Fruit fly (Drosophila melanogaster) whole organism, embryonic: ENCODE data around the gene CG4452.

Experiments
- ATbp ChIP-seq: fragments of 200-800 bp; sonication (Bioruptor generic); optimal IDR thresholded peaks from 2 replicates; lab custom pipeline; 2017; ENCODE audit warnings: missing biosample characterization, mild to moderate bottlenecking, missing genetic modification characterization, missing genetic modification reagents
- Abd-B ChIP-seq: fragments of 200-800 bp; sonication (Bioruptor generic); optimal IDR thresholded peaks from 2 replicates; lab custom pipeline; 2018; ENCODE audit warnings: missing biosample characterization, mild to moderate bottlenecking, missing genetic modification characterization, moderate library complexity
- Adf1 ChIP-seq: fragments of 200-800 bp; sonication (Bioruptor generic); IDR thresholded peaks from 2 replicates; pipeline ENCODE4 v1.3.6; 2022; ENCODE audit warnings: missing biosample characterization, missing genetic modification characterization
- Atf3 ChIP-seq: fragments of 200-800 bp; sonication (Bioruptor generic); optimal IDR thresholded peaks from 3 replicates; lab custom pipeline; 2016; ENCODE audit warnings: missing biosample characterization, missing genetic modification characterization
- BEAF-32 ChIP-seq: fragments of 200-800 bp; sonication (Bioruptor generic); optimal IDR thresholded peaks from 3 replicates; lab custom pipeline; 2017; ENCODE audit warnings: missing biosample characterization, missing genetic modification characterization, mild to moderate bottlenecking, moderate library complexity, missing genetic modification reagents
- CG10366 ChIP-seq: fragments of 200-800 bp; sonication (Bioruptor generic); IDR thresholded peaks from 2 replicates; pipeline ENCODE4 v1.3.6; 2022; ENCODE audit warnings: missing biosample characterization, missing genetic modification characterization
- CG10431 ChIP-seq: fragments of 200-800 bp; sonication (Bioruptor generic); optimal IDR thresholded peaks from 3 replicates; lab custom pipeline; 2018; ENCODE audit warnings: missing biosample characterization, mild to moderate bottlenecking, missing genetic modification characterization
- CG11695 ChIP-seq: fragments of 200-800 bp; sonication (Bioruptor generic); IDR thresholded peaks from 3 replicates; pipeline ENCODE4 v1.3.6; 2022; ENCODE audit warnings: missing biosample characterization, missing genetic modification characterization
- CG12744 ChIP-seq: fragments of 200-800 bp; sonication (Bioruptor generic); optimal IDR thresholded peaks from 2 replicates; lab custom pipeline; 2016; ENCODE audit warnings: missing biosample characterization, missing genetic modification characterization
- CG13894 ChIP-seq: fragments of 200-800 bp; sonication (Bioruptor generic); optimal IDR thresholded peaks from 3 replicates; lab custom pipeline; 2018; ENCODE audit warnings: missing biosample characterization, mild to moderate bottlenecking, missing genetic modification characterization, moderate library complexity
- CG14014 ChIP-seq: fragments of 200-800 bp; sonication (Bioruptor generic); IDR thresholded peaks from 2 replicates; pipeline ENCODE4 v1.3.6; 2022; ENCODE audit warnings: missing biosample characterization, missing genetic modification characterization
- CG14965 ChIP-seq: fragments of 200-800 bp; sonication (Bioruptor generic); optimal IDR thresholded peaks from 2 replicates; lab custom pipeline; 2016; ENCODE audit warnings: missing biosample characterization, missing genetic modification characterization, borderline replicate concordance
- CG1647 ChIP-seq: fragments of 200-800 bp; sonication (Bioruptor generic); optimal IDR thresholded peaks from 3 replicates; lab custom pipeline; 2016; ENCODE audit warnings: missing biosample characterization, missing genetic modification characterization
- CG17612 ChIP-seq: fragments of 200-800 bp; sonication (Bioruptor generic); IDR thresholded peaks from 2 replicates; pipeline ENCODE4 v1.3.6; 2022; ENCODE audit warnings: missing biosample characterization, missing genetic modification characterization
- CG17802 ChIP-seq: fragments of 200-800 bp; sonication (Bioruptor generic); optimal IDR thresholded peaks from 2 replicates; lab custom pipeline; 2018; ENCODE audit warnings: missing biosample characterization, mild to moderate bottlenecking, missing genetic modification characterization, moderate library complexity
- CG18764 ChIP-seq: fragments of 200-800 bp; sonication (Bioruptor generic); optimal IDR thresholded peaks from 3 replicates; lab custom pipeline; 2016; ENCODE audit warnings: missing biosample characterization, missing genetic modification characterization
- CG2129 ChIP-seq: fragments of 200-800 bp; sonication (Bioruptor generic); IDR thresholded peaks from 2 replicates; pipeline ENCODE4 v1.3.6; 2022; ENCODE audit warnings: missing biosample characterization, missing genetic modification characterization; ENCODE audit not compliant: partially characterized antibody
- CG30020 ChIP-seq: fragments of 200-800 bp; optimal IDR thresholded peaks from 2 replicates; lab custom pipeline; 2019; ENCODE audit warnings: missing biosample characterization, mild to moderate bottlenecking, missing genetic modification characterization, moderate library complexity
- CG3838 ChIP-seq: fragments of 200-800 bp; sonication (Bioruptor generic); optimal IDR thresholded peaks from 3 replicates; lab custom pipeline; 2016; ENCODE audit warnings: missing biosample characterization, missing genetic modification characterization
- CG42726 ChIP-seq: fragments of 200-800 bp; sonication (Bioruptor generic); IDR thresholded peaks from 2 replicates; pipeline ENCODE4 v1.3.6; 2022; ENCODE audit warnings: missing biosample characterization, missing genetic modification characterization; ENCODE audit not compliant: partially characterized antibody
- CG6254 ChIP-seq: fragments of 200-800 bp; sonication (Bioruptor generic); optimal IDR thresholded peaks from 3 replicates; lab custom pipeline; 2017; ENCODE audit warnings: mild to moderate bottlenecking, missing biosample characterization, missing genetic modification reagents, missing genetic modification characterization
- CG6791 ChIP-seq: fragments of 200-800 bp; sonication (Bioruptor generic); IDR thresholded peaks from 3 replicates; pipeline ENCODE4 v1.3.6; 2022; ENCODE audit warnings: missing biosample characterization, missing genetic modification characterization; ENCODE audit not compliant: partially characterized antibody
- CG6854 ChIP-seq: fragments of 200-800 bp; sonication (Bioruptor generic); optimal IDR thresholded peaks from 3 replicates; lab custom pipeline; 2017; ENCODE audit warnings: missing biosample characterization, mild to moderate bottlenecking, missing genetic modification characterization
- CG7372 ChIP-seq: fragments of 200-800 bp; sonication (Bioruptor generic); IDR thresholded peaks from 2 replicates; pipeline ENCODE4 v1.3.6; 2022; ENCODE audit warnings: missing biosample characterization, missing genetic modification characterization
- CG7928 ChIP-seq: fragments of 200-800 bp; sonication (Bioruptor generic); optimal IDR thresholded peaks from 2 replicates; lab custom pipeline; 2017; ENCODE audit warnings: missing biosample characterization, mild to moderate bottlenecking, missing genetic modification characterization
- CG9932 ChIP-seq: fragments of 200-800 bp; sonication (Bioruptor generic); IDR thresholded peaks from 2 replicates; pipeline ENCODE4 v1.3.6; 2022; ENCODE audit warnings: missing biosample characterization, missing genetic modification characterization
- Hey ChIP-seq: fragments of 200-800 bp; sonication (Bioruptor generic); optimal IDR thresholded peaks from 3 replicates; lab custom pipeline; 2018; ENCODE audit warnings: missing biosample characterization, mild to moderate bottlenecking, missing genetic modification characterization
- Meics ChIP-seq: fragments of 200-800 bp; sonication (Bioruptor generic); optimal IDR thresholded peaks from 2 replicates; lab custom pipeline; 2017; ENCODE audit warnings: missing biosample characterization, mild to moderate bottlenecking, missing genetic modification characterization
- NfI ChIP-seq: fragments of 200-800 bp; sonication (Bioruptor generic); optimal IDR thresholded peaks from 3 replicates; lab custom pipeline; 2018; ENCODE audit warnings: missing biosample characterization, mild to moderate bottlenecking, missing genetic modification characterization, moderate library complexity
- PHDP ChIP-seq: fragments of 200-800 bp; sonication (Bioruptor generic); optimal IDR thresholded peaks from 3 replicates; lab custom pipeline; 2018; ENCODE audit warnings: missing biosample characterization, mild to moderate bottlenecking, missing genetic modification characterization, moderate library complexity
- Six4 ChIP-seq: fragments of 200-800 bp; sonication (Bioruptor generic); optimal IDR thresholded peaks from 2 replicates; lab custom pipeline; 2016; ENCODE audit warnings: missing biosample characterization, missing genetic modification characterization
- TFAM ChIP-seq: fragments of 200-800 bp; sonication (Bioruptor generic); optimal IDR thresholded peaks from 2 replicates; lab custom pipeline; 2017; ENCODE audit warnings: missing biosample characterization, missing genetic modification characterization, inconsistent platforms
- Usf ChIP-seq: fragments of 200-800 bp; sonication (Bioruptor generic); optimal IDR thresholded peaks from 2 replicates; lab custom pipeline; 2017; ENCODE audit warnings: missing genotype, missing biosample characterization, missing genetic modification characterization
- abd-A ChIP-seq: fragments of 200-800 bp; sonication (Bioruptor generic); optimal IDR thresholded peaks from 3 replicates; lab custom pipeline; 2019; ENCODE audit warnings: missing biosample characterization, mild to moderate bottlenecking, missing genetic modification characterization, moderate library complexity
- ara ChIP-seq: fragments of 200-800 bp; sonication (Bioruptor generic); IDR thresholded peaks from 2 replicates; pipeline ENCODE4 v1.3.6; 2022; ENCODE audit warnings: missing biosample characterization, missing genetic modification characterization
- ato ChIP-seq: fragments of 200-800 bp; sonication (Bioruptor generic); IDR thresholded peaks from 2 replicates; pipeline ENCODE4 v1.3.6; 2022; ENCODE audit warnings: missing biosample characterization, missing genetic modification characterization; ENCODE audit not compliant: partially characterized antibody
- caup ChIP-seq: fragments of 200-800 bp; sonication (Bioruptor generic); optimal IDR thresholded peaks from 3 replicates; lab custom pipeline; 2017; ENCODE audit warnings: missing biosample characterization, mild to moderate bottlenecking, missing genetic modification characterization, moderate library complexity; ENCODE audit not compliant: severe bottlenecking
- chinmo ChIP-seq: fragments of 200-800 bp; sonication (Bioruptor generic); IDR thresholded peaks from 4 replicates; pipeline ENCODE4 v1.3.6; 2022; ENCODE audit warnings: missing biosample characterization, missing genetic modification characterization; ENCODE audit not compliant: partially characterized antibody
- en ChIP-seq: fragments of 200-800 bp; sonication (Bioruptor generic); optimal IDR thresholded peaks from 2 replicates; lab custom pipeline; 2016; ENCODE audit warnings: missing biosample characterization, missing genetic modification characterization
- fd3F ChIP-seq: fragments of 200-800 bp; sonication (Bioruptor generic); optimal IDR thresholded peaks from 2 replicates; lab custom pipeline; 2018; ENCODE audit warnings: missing biosample characterization, mild to moderate bottlenecking, missing genetic modification characterization, moderate library complexity
- fru ChIP-seq: fragments of >200 bp; optimal IDR thresholded peaks from 2 replicates; lab custom pipeline; 2017
- ftz-f1 ChIP-seq: fragments of 200-800 bp; sonication (Bioruptor generic); optimal IDR thresholded peaks from 2 replicates; lab custom pipeline; 2016; ENCODE audit warnings: missing biosample characterization, missing genetic modification characterization
- gcm ChIP-seq: fragments of 200-800 bp; sonication (Bioruptor generic); optimal IDR thresholded peaks from 2 replicates; lab custom pipeline; 2019; ENCODE audit warnings: missing biosample characterization, mild to moderate bottlenecking, missing genetic modification characterization, moderate library complexity
- hbn ChIP-seq: fragments of 200-800 bp; sonication (Bioruptor generic); IDR thresholded peaks from 2 replicates; pipeline ENCODE4 v1.3.6; 2022; ENCODE audit warnings: missing biosample characterization, missing genetic modification characterization; ENCODE audit not compliant: partially characterized antibody
- klu ChIP-seq: fragments of 200-800 bp; sonication (Bioruptor generic); IDR thresholded peaks from 2 replicates; pipeline ENCODE4 v1.3.6; 2022; ENCODE audit warnings: missing biosample characterization, missing genetic modification characterization
- pita ChIP-seq: fragments of 200-800 bp; sonication (Bioruptor generic); optimal IDR thresholded peaks from 2 replicates; lab custom pipeline; 2017; ENCODE audit warnings: missing biosample characterization, mild to moderate bottlenecking, missing genetic modification characterization
- sd ChIP-seq: fragments of 200-800 bp; sonication (Bioruptor generic); optimal IDR thresholded peaks from 3 replicates; lab custom pipeline; 2018; ENCODE audit warnings: missing biosample characterization, mild to moderate bottlenecking, missing genetic modification characterization, moderate library complexity
- slbo ChIP-seq: fragments of 200-800 bp; sonication (Bioruptor generic); IDR thresholded peaks from 2 replicates; pipeline ENCODE4 v1.3.6; 2022; ENCODE audit warnings: missing biosample characterization, missing genetic modification characterization
- twi ChIP-seq: fragments of 200-800 bp; optimal IDR thresholded peaks from 2 replicates; lab custom pipeline; 2019; ENCODE audit warnings: missing biosample characterization, mild to moderate bottlenecking, missing genetic modification characterization, moderate library complexity

Gene CG4452

dm6 chr3L:9399013-9399750 is 32.0 kb downstream of the CG4452 start, which contains the start of gene CG4080 (continued):
- TF ChIP-seq ato (GFP tag; lab: Robert Waterston, UW) (0 out of 2 replicates have a peak, but pooled peaks have one; percentile 14), CG13894 (peak; percentile 1), PHDP (peak; percentile 43), NfI (GFP tag; lab: Kevin White, UChicago) (peak; percentile 23), CG14965 (GFP tag; lab: Kevin White, UChicago) (no peak), hbn (GFP tag; lab: Robert Waterston, UW) (peak; percentile 75), CG18764 (GFP tag; lab: Kevin White, UChicago) (no peak), CG10366 (GFP tag; lab: Robert Waterston, UW) (no peak), fd3F (GFP tag; lab: Kevin White, UChicago) (no peak), chinmo (GFP tag; lab: Robert Waterston, UW) (peak; percentile 57; the same call in 1 of the 4 replicates), slbo (GFP tag; lab: Robert Waterston, UW) (no peak), Six4 (GFP tag; lab: Kevin White, UChicago) (no peak), TFAM (GFP tag; lab: Kevin White, UChicago) (no peak), CG7372 (no peak), CG3838 (GFP tag; lab: Kevin White, UChicago) (peak; percentile 15), CG11695 (GFP tag; lab: Robert Waterston, UW) (no peak), caup (GFP tag; lab: Kevin White, UChicago) (peak; percentile 33), en (GFP tag; lab: Kevin White, UChicago) (no peak), CG7928 (GFP tag; lab: Kevin White, UChicago) (no peak), CG42726 (no peak), ftz-f1 (no peak), klu (no peak), Abd-B (GFP tag; lab: Kevin White, UChicago) (peak; percentile 15), gcm (GFP tag; lab: Kevin White, UChicago) (peak; percentile 11), CG1647 (GFP tag; lab: Kevin White, UChicago) (no peak), CG30020 (tag; lab: Kevin White, UChicago) (peak; percentile 60), ara (no peak), Usf (GFP tag; lab: Kevin White, UChicago) (no peak), BEAF-32 (GFP tag; lab: Kevin White, UChicago) (peak; percentile 86), CG6791 (GFP tag; lab: Robert Waterston, UW) (peak; percentile 65; the same call in 1 of the 3 replicates), ATbp (GFP tag; lab: Kevin White, UChicago) (no peak), CG12744 (GFP tag; lab: Kevin White, UChicago) (peak; percentile 3), CG17802 (tag; lab: Kevin White, UChicago) (no peak), CG14014 (GFP tag; lab: Robert Waterston, UW) (peak; percentile 47; the same call in 1 of the 2 replicates), CG10431 (GFP tag; lab: Kevin White, UChicago) (no peak), pita (no peak), Meics (GFP tag; lab: Kevin White, UChicago) (no peak), CG17612 (no peak), fru (no peak), Adf1 (GFP tag; lab: Robert Waterston, UW) (no peak), abd-A (tag; lab: Kevin White, UChicago) (peak; percentile 3), sd (tag; lab: Kevin White, UChicago) (peak; percentile 51), CG6254 (GFP tag; lab: Kevin White, UChicago) (no peak), Atf3 (GFP tag; lab: Kevin White, UChicago) (no peak), CG6854 (GFP tag; lab: Kevin White, UChicago) (no peak), twi (tag; lab: Kevin White, UChicago) (peak; percentile 29), CG2129 (GFP tag; lab: Robert Waterston, UW) (peak; percentile 62; the same call in 1 of the 2 replicates), CG9932 (no peak; the same call in 1 of the 2 replicates), Hey (tag; lab: Kevin White, UChicago) (no peak)
